Fruit fly (Drosophila melanogaster): ENCODE results near the gene CG2126.

The CG2126 gene

DNA sequence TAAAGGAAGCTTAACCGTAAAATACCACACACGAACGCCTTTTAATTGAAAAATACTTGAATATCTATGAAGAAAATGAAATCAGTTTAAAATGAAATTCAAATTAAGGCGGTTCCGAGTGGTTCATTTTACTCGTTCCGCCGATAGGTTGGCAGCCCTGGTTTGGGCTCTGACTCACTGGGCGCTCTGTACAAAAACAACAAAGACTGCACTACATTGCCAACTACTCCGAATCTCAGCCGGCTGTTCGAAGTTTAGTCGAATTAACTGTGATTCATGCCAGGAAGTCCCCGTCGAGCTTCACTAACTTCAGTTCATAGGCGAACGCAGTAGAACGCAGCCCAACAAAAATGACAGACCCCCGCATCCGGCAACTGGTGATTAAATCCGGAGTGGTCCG lies 33.2 kb downstream of the CG2126 start, which contains the start of gene Tbca (continued):
- TF ChIP-seq wdn (GFP tag; IDR thresholded peaks at IDR 0.05) (no peak), vnd (GFP tag; IDR thresholded peaks at IDR 0.05; ENCODE audit: partially characterized antibody) (no peak; the same call in 2 of the 3 replicates), CG2116 (GFP tag; optimal IDR thresholded peaks at IDR 0.05) (peak; percentile 45), Dad (GFP tag; optimal IDR thresholded peaks at IDR 0.05) (no peak), CG14710 (tag; optimal IDR thresholded peaks at IDR 0.05) (peak; percentile 22), ato (GFP tag; IDR thresholded peaks at IDR 0.05; ENCODE audit: partially characterized antibody) (peak; percentile 52; the same call in 1 of the 2 replicates), dmrt99B (tag; optimal IDR thresholded peaks at IDR 0.05) (no peak), croc (GFP tag; conservative IDR thresholded peaks at IDR 0.05) (no peak), CG8359 (GFP tag; optimal IDR thresholded peaks at IDR 0.05; ENCODE audit: borderline replicate concordance) (no peak), hth (optimal IDR thresholded peaks at IDR 0.05) (no peak), CG31441 (GFP tag; IDR thresholded peaks at IDR 0.05) (no peak), yki (optimal IDR thresholded peaks at IDR 0.05) (no peak), YL-1 (GFP tag; optimal IDR thresholded peaks at IDR 0.05) (no peak), Ets65A (GFP tag) (no peak), CoRest (tag; optimal IDR thresholded peaks at IDR 0.05) (no peak), Camta (GFP tag; optimal IDR thresholded peaks at IDR 0.05) (no peak), nerfin-2 (GFP tag; IDR thresholded peaks at IDR 0.05; ENCODE audit: partially characterized antibody) (no peak), Dll (GFP tag; IDR thresholded peaks at IDR 0.05; ENCODE audit: partially characterized antibody) (peak; percentile 63; the same call in 3 of the 4 replicates), D19B (GFP tag; optimal IDR thresholded peaks at IDR 0.05) (no peak), CG18619 (GFP tag; optimal IDR thresholded peaks at IDR 0.05) (no peak), CG17186 (GFP tag; optimal IDR thresholded peaks at IDR 0.05) (peak; percentile 55), Pdp1 (GFP tag; optimal IDR thresholded peaks at IDR 0.05) (no peak), MTF-1 (GFP tag; optimal IDR thresholded peaks at IDR 0.05; ENCODE audit: borderline replicate concordance) (no peak), CG13424 (tag; optimal IDR thresholded peaks at IDR 0.05) (no peak), org-1 (GFP tag; optimal IDR thresholded peaks at IDR 0.05) (no peak), CG18764 (GFP tag; optimal IDR thresholded peaks at IDR 0.05) (no peak), Dref (GFP tag; IDR thresholded peaks at IDR 0.05) (no peak), pum (GFP tag; optimal IDR thresholded peaks at IDR 0.05) (no peak), CG8290 (GFP tag; optimal IDR thresholded peaks at IDR 0.05) (no peak), CG8290 (tag; optimal IDR thresholded peaks at IDR 0.05) (no peak), CG18476 (GFP tag; optimal IDR thresholded peaks at IDR 0.05) (no peak), CG11504 (tag; optimal IDR thresholded peaks at IDR 0.05) (no peak), BEAF-32 (GFP tag; optimal IDR thresholded peaks at IDR 0.05) (peak; percentile 68), row (GFP tag; IDR thresholded peaks at IDR 0.05) (peak; percentile 19; the same call in 1 of the 3 replicates), esg (GFP tag; conservative IDR thresholded peaks at IDR 0.05) (no peak), CG10321 (GFP tag; IDR thresholded peaks at IDR 0.05) (no peak), CG11723 (GFP tag; optimal IDR thresholded peaks at IDR 0.05) (no peak), BtbVII (GFP tag; optimal IDR thresholded peaks at IDR 0.05) (no peak), fd102C (GFP tag; optimal IDR thresholded peaks at IDR 0.05) (no peak), MBD-R2 (GFP tag; IDR thresholded peaks at IDR 0.05) (peak; percentile 64; the same call in 1 of the 2 replicates), luna (GFP tag; optimal IDR thresholded peaks at IDR 0.05) (no peak), hbn (GFP tag; IDR thresholded peaks at IDR 0.05; ENCODE audit: partially characterized antibody) (peak; percentile 48), crp (GFP tag; optimal IDR thresholded peaks at IDR 0.05) (peak in 1 of 2 experiments; percentile 59), CG6765 (GFP tag; optimal IDR thresholded peaks at IDR 0.05) (no peak), zen (tag; optimal IDR thresholded peaks at IDR 0.05) (no peak), z (GFP tag; IDR thresholded peaks at IDR 0.05) (no peak), CG15601 (tag; optimal IDR thresholded peaks at IDR 0.05) (no peak), ewg (GFP tag; optimal IDR thresholded peaks at IDR 0.05) (no peak), Oaz (GFP tag; IDR thresholded peaks at IDR 0.05) (no peak), CHES-1-like (GFP tag; optimal IDR thresholded peaks at IDR 0.05) (no peak), CG17568 (GFP tag; optimal IDR thresholded peaks at IDR 0.05) (no peak)

Data from whole organism, embryonic.